Worm (Caenorhabditis elegans): ENCODE data around the gene mab-21.
A peak's percentile ranks its signal among the peaks of the same experiment; 100 is the strongest.

Gene mab-21

ce11 chrIII:4634947-4635346, 34.4 kb downstream of the mab-21 start, which contains the start of gene clec-153:
clec-153 (plus strand) TSS chrIII:4635247.
- no peak for TF ChIP-seq hlh-4 (tag; optimal IDR thresholded peaks at IDR 0.05)
- TF ChIP-seq xbp-1 (tag; optimal IDR thresholded peaks at IDR 0.05): no peak
- no peak for TF ChIP-seq jun-1 (tag; optimal IDR thresholded peaks at IDR 0.05)
- no peak for TF ChIP-seq unc-62 (GFP tag; optimal IDR thresholded peaks at IDR 0.05)
- no peak for TF ChIP-seq nhr-237 (tag; optimal IDR thresholded peaks at IDR 0.05)
- TF ChIP-seq nhr-47 (tag; optimal IDR thresholded peaks at IDR 0.05): no peak
- no peak for TF ChIP-seq unc-98 (GFP tag; IDR thresholded peaks at IDR 0.05)
- TF ChIP-seq nhr-85 (tag): no peak
- no peak for TF ChIP-seq C34B4.2 (tag; optimal IDR thresholded peaks at IDR 0.05)
- no peak for TF ChIP-seq ztf-4 (tag; optimal IDR thresholded peaks at IDR 0.05)
- no peak for TF ChIP-seq fkh-4 (tag; optimal IDR thresholded peaks at IDR 0.05; ENCODE audit: borderline replicate concordance)
- no peak for TF ChIP-seq lsy-2 (tag; optimal IDR thresholded peaks at IDR 0.05)
- TF ChIP-seq mab-9 (GFP tag; IDR thresholded peaks at IDR 0.05): no peak
- TF ChIP-seq aly-2 (tag; optimal IDR thresholded peaks at IDR 0.05): no peak

DNA sequence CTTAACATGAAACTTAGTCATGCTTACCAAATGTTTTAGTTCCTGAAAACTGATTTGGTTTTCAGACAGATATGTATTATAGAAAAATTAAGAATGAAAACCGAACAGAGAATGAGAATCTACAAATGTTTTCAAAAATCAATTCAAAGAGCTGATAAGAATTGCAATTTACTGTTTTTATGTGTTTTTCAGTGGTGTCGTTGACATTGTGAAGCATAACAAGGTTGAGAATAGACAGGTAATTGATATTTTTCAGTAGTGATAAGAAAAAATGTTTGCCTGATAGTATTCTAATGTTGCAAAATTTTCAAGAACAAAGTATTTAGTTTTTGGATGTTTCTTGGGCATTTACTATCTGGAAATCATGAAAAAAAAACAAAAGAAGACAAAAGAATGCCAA, 42.7 kb downstream of the mab-21 start, which contains the start of gene pfas-1:
TSS of gene pfas-1 (minus strand) at position 49 of the 400 bp plus-strand sequence.
- TF ChIP-seq elt-2 (tag; optimal IDR thresholded peaks at IDR 0.05) (peak; percentile 21), tlp-1 (tag; optimal IDR thresholded peaks at IDR 0.05) (peak; percentile 41), lin-14 (GFP tag; optimal IDR thresholded peaks at IDR 0.05) (no peak)

DNA sequence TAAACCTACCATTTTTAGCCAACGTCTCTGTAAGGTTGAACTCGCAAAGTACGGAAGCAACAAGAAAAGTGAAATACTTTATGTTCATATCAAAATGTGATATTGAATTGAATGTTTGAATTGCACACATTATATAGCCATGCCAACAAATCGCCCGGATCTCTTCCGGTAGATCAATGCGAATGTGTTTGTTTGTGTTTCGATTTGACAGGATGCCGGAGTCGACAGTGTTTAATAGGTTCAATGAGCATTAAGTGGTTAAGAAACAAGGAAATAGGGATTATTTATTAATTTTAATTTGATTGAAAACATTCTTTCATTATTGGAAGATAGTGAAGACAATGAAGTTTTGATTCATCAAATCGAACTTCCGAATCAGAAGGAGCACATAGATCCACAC, 45.7 kb downstream of the mab-21 start, which contains the start of gene pqn-29:
TSS of gene pqn-29 (minus strand) at position 101 of the 400 bp plus-strand sequence.
- no peak for TF ChIP-seq zip-4 (GFP tag; optimal IDR thresholded peaks at IDR 0.05)
- TF ChIP-seq unc-86 (tag; optimal IDR thresholded peaks at IDR 0.05): no peak
- no peak for TF ChIP-seq ama-1 (optimal IDR thresholded peaks at IDR 0.05)
- TF ChIP-seq hlh-17 (GFP tag; optimal IDR thresholded peaks at IDR 0.05; ENCODE audit: borderline replicate concordance): no peak
- no peak for TF ChIP-seq nhr-20 (tag; optimal IDR thresholded peaks at IDR 0.05)
- TF ChIP-seq pax-3 (tag; optimal IDR thresholded peaks at IDR 0.05): no peak
- no peak for TF ChIP-seq lsy-2 (tag; optimal IDR thresholded peaks at IDR 0.05)
- TF ChIP-seq F16B12.6 (tag; optimal IDR thresholded peaks at IDR 0.05): no peak
- no peak for TF ChIP-seq ces-1 (GFP tag; optimal IDR thresholded peaks at IDR 0.05)
- TF ChIP-seq sptf-1 (tag; optimal IDR thresholded peaks at IDR 0.05): no peak
- no peak for TF ChIP-seq mdl-1 (tag; optimal IDR thresholded peaks at IDR 0.05)
- TF ChIP-seq fkh-10 (GFP tag; optimal IDR thresholded peaks at IDR 0.05): no peak
- TF ChIP-seq hlh-4 (tag; optimal IDR thresholded peaks at IDR 0.05): no peak
- no peak for TF ChIP-seq ztf-11 (tag; optimal IDR thresholded peaks at IDR 0.05)
- TF ChIP-seq ceh-63 (GFP tag; optimal IDR thresholded peaks at IDR 0.05): no peak

- TF ChIP-seq fkh-4 (tag; optimal IDR thresholded peaks at IDR 0.05; ENCODE audit: borderline replicate concordance) (peak; percentile 71), dsc-1 (tag; optimal IDR thresholded peaks at IDR 0.05) (peak; percentile 94), nhr-90 (tag; optimal IDR thresholded peaks at IDR 0.05; ENCODE audit: poor library complexity) (no peak)
Observed at ce11 chrIII:4647341-4647740, 46.8 kb downstream of the mab-21 start.

- TF ChIP-seq sptf-1 (tag; optimal IDR thresholded peaks at IDR 0.05): no peak
- no peak for TF ChIP-seq lin-15B (tag; optimal IDR thresholded peaks at IDR 0.05)
- TF ChIP-seq lin-14 (GFP tag; optimal IDR thresholded peaks at IDR 0.05): no peak
- no peak for TF ChIP-seq nhr-11 (tag; optimal IDR thresholded peaks at IDR 0.05)
- no peak for TF ChIP-seq dpl-1 (GFP tag; optimal IDR thresholded peaks at IDR 0.05)
- TF ChIP-seq dsc-1 (tag; optimal IDR thresholded peaks at IDR 0.05): no peak
- TF ChIP-seq alr-1 (tag; optimal IDR thresholded peaks at IDR 0.05; ENCODE audit: borderline replicate concordance): no peak
- no peak for TF ChIP-seq ceh-88 (GFP tag; IDR thresholded peaks at IDR 0.05)
- no peak for TF ChIP-seq mep-1 (tag; optimal IDR thresholded peaks at IDR 0.05)
- TF ChIP-seq lir-3 (tag; optimal IDR thresholded peaks at IDR 0.05; ENCODE audit: poor library complexity): no peak
- no peak for TF ChIP-seq irx-1 (tag; optimal IDR thresholded peaks at IDR 0.05)
- no peak for TF ChIP-seq fkh-4 (tag; optimal IDR thresholded peaks at IDR 0.05; ENCODE audit: borderline replicate concordance)
- TF ChIP-seq nhr-76 (tag; optimal IDR thresholded peaks at IDR 0.05): no peak
- no peak for TF ChIP-seq ceh-82 (tag; optimal IDR thresholded peaks at IDR 0.05)
- no peak for TF ChIP-seq elt-3 (tag; optimal IDR thresholded peaks at IDR 0.05)
- no peak for TF ChIP-seq ama-1 (optimal IDR thresholded peaks at IDR 0.05)
- TF ChIP-seq egl-27 (tag; optimal IDR thresholded peaks at IDR 0.05): no peak
- TF ChIP-seq hlh-17 (GFP tag; optimal IDR thresholded peaks at IDR 0.05; ENCODE audit: borderline replicate concordance): no peak
- no peak for TF ChIP-seq efl-1 (optimal IDR thresholded peaks at IDR 0.05)
- TF ChIP-seq efl-1 (GFP tag; optimal IDR thresholded peaks at IDR 0.05 in 1 of 2): no peak
Observed at ce11 chrIII:4647878-4648277, 47.3 kb downstream of the mab-21 start, which contains the start of gene T23F11.6. T23F11.6 (minus strand) TSS chrIII:4647922.
